Worm (Caenorhabditis elegans) whole organism, L4 larva: ENCODE data around the gene F48F7.6.

Experiments used
- D1046.2 ChIP-seq: fragments of 200-800 bp; sonication (Bioruptor generic); IDR thresholded peaks from 2 replicates; pipeline ENCODE4 v1.3.6; 2022; ENCODE audit warnings: missing genetic modification characterization, missing compliant biosample characterization
- F37D6.2 ChIP-seq: sonication (generic microtip); optimal IDR thresholded peaks from 2 replicates; lab custom pipeline; 2016; ENCODE audit warnings: mild to moderate bottlenecking, missing genetic modification characterization, missing compliant biosample characterization
- F49E8.2 ChIP-seq: sonication (generic microtip); optimal IDR thresholded peaks from 2 replicates; lab custom pipeline; 2016; ENCODE audit warnings: missing compliant biosample characterization, mild to moderate bottlenecking, missing genetic modification characterization, borderline replicate concordance
- R02D3.7 ChIP-seq: fragments of 150-350 bp; sonication (generic microtip); optimal IDR thresholded peaks from 3 replicates; lab custom pipeline; 2014; ENCODE audit warnings: missing biosample characterization, missing genetic modification characterization
- T20F7.1 ChIP-seq: fragments of 200-800 bp; sonication (Bioruptor generic); optimal IDR thresholded peaks from 2 replicates; lab custom pipeline; 2018; ENCODE audit warnings: mild to moderate bottlenecking, missing genetic modification characterization, missing compliant biosample characterization
- Y105C5A.15 ChIP-seq: fragments of 200-800 bp; sonication (Bioruptor generic); IDR thresholded peaks from 2 replicates; pipeline ENCODE4 v1.3.6; 2022; ENCODE audit warnings: missing genetic modification characterization, missing compliant biosample characterization
- Y5F2A.4 ChIP-seq: fragments of 200-800 bp; sonication (Bioruptor generic); optimal IDR thresholded peaks from 2 replicates; lab custom pipeline; 2018; ENCODE audit warnings: mild to moderate bottlenecking, missing genetic modification characterization, missing compliant biosample characterization
- ZK546.5 ChIP-seq, 2 experiments: sonication (generic microtip); optimal IDR thresholded peaks; 2 replicates each; lab custom pipeline; 2017; ENCODE audit warnings: missing biosample characterization in 2 of 2, missing genetic modification characterization in 2 of 2
- ceh-32 ChIP-seq: sonication (generic microtip); optimal IDR thresholded peaks from 2 replicates; lab custom pipeline; 2016; ENCODE audit warnings: mild to moderate bottlenecking, missing genetic modification characterization, missing compliant biosample characterization; ENCODE audit not compliant: poor library complexity
- ces-1 ChIP-seq: fragments of 150-350 bp; sonication (generic microtip); optimal IDR thresholded peaks from 4 replicates; lab custom pipeline; 2014; ENCODE audit warnings: missing biosample characterization, missing genetic modification reagents, missing genetic modification characterization
- cey-2 ChIP-seq: sonication (generic microtip); optimal IDR thresholded peaks from 3 replicates; lab custom pipeline; 2017; ENCODE audit warnings: missing genetic modification characterization, mild to moderate bottlenecking, missing compliant biosample characterization, antibody characterized with exemption, borderline replicate concordance; ENCODE audit not compliant: insufficient read depth
- ctbp-1 ChIP-seq: fragments of 200-800 bp; sonication (Bioruptor generic); IDR thresholded peaks from 2 replicates; pipeline ENCODE4 v1.3.6; 2022; ENCODE audit warnings: missing genetic modification reagents, missing genetic modification characterization, missing compliant biosample characterization
- daf-16 ChIP-seq, 3 experiments: sonication (generic microtip); optimal IDR thresholded peaks; 2 replicates each; lab custom pipeline; 2016 to 2017; ENCODE audit warnings: missing genetic modification characterization in 3 of 3, missing genetic modification reagents in 3 of 3, mild to moderate bottlenecking in 2 of 3, missing compliant biosample characterization in 2 of 3, missing biosample characterization in 1 of 3, moderate library complexity in 1 of 3
- daf-19 ChIP-seq: fragments of 200-800 bp; sonication (Bioruptor generic); conservative IDR thresholded peaks from 2 replicates; pipeline ENCODE4 v1.3.6; 2022; ENCODE audit warnings: missing genetic modification characterization, missing compliant biosample characterization
- daf-8 ChIP-seq: fragments of 200-800 bp; sonication (Bioruptor generic); IDR thresholded peaks from 2 replicates; pipeline ENCODE4 v1.3.6; 2022; ENCODE audit warnings: missing genetic modification characterization, missing compliant biosample characterization
- dmd-6 ChIP-seq: fragments of 200-800 bp; sonication (Bioruptor generic); IDR thresholded peaks from 2 replicates; pipeline ENCODE4 v1.3.6; 2022; ENCODE audit warnings: missing genetic modification reagents, missing genetic modification characterization, missing compliant biosample characterization
- dpl-1 ChIP-seq: fragments of 150-350 bp; optimal IDR thresholded peaks from 2 replicates; lab custom pipeline; 2014; ENCODE audit warnings: missing biosample characterization, missing genetic modification reagents, missing genetic modification characterization
- duxl-1 ChIP-seq: sonication (generic microtip); optimal IDR thresholded peaks from 2 replicates; lab custom pipeline; 2016; ENCODE audit warnings: mild to moderate bottlenecking, missing genetic modification characterization, moderate library complexity, missing compliant biosample characterization; ENCODE audit not compliant: poor library complexity
- dve-1 ChIP-seq: sonication (generic microtip); optimal IDR thresholded peaks from 2 replicates; lab custom pipeline; 2017; ENCODE audit warnings: antibody characterized with exemption, mild to moderate bottlenecking, missing genetic modification characterization, missing compliant biosample characterization; ENCODE audit not compliant: insufficient read depth
- egl-43 ChIP-seq: fragments of 200-800 bp; sonication (Bioruptor generic); IDR thresholded peaks from 2 replicates; pipeline ENCODE4 v1.3.6; 2022; ENCODE audit warnings: missing genetic modification reagents, missing genetic modification characterization, missing compliant biosample characterization
- fkh-10 ChIP-seq: fragments of 150-350 bp; optimal IDR thresholded peaks from 2 replicates; lab custom pipeline; 2014; ENCODE audit warnings: missing biosample characterization, missing genetic modification reagents, missing genetic modification characterization
- hlh-30 ChIP-seq: sonication (generic microtip); optimal IDR thresholded peaks from 2 replicates; lab custom pipeline; 2017; ENCODE audit warnings: antibody characterized with exemption, mild to moderate bottlenecking, missing genetic modification characterization, missing compliant biosample characterization; ENCODE audit not compliant: insufficient read depth
- hmg-1.1 ChIP-seq: fragments of 200-800 bp; sonication (Bioruptor generic); IDR thresholded peaks from 2 replicates; pipeline ENCODE4 v1.3.6; 2022; ENCODE audit warnings: missing genetic modification reagents, missing genetic modification characterization, missing compliant biosample characterization
- jun-1 ChIP-seq: fragments of 150-350 bp; optimal IDR thresholded peaks from 2 replicates; lab custom pipeline; 2014; ENCODE audit warnings: missing biosample characterization, missing genetic modification reagents, missing genetic modification characterization
- lim-7 ChIP-seq: fragments of 200-800 bp; sonication (Bioruptor generic); IDR thresholded peaks from 2 replicates; pipeline ENCODE4 v1.3.6; 2022; ENCODE audit warnings: missing genetic modification characterization, missing compliant biosample characterization
- lin-1 ChIP-seq: fragments of 200-800 bp; sonication (Bioruptor generic); IDR thresholded peaks from 2 replicates; pipeline ENCODE4 v1.3.6; 2022; ENCODE audit warnings: missing genetic modification reagents, missing genetic modification characterization, missing compliant biosample characterization
- lsy-2 ChIP-seq, 2 experiments: fragments of 150-350 bp in 1 of 2; sonication (generic microtip) in 1 of 2; optimal IDR thresholded peaks; 2 replicates each; lab custom pipeline; 2014 to 2017; ENCODE audit warnings: missing biosample characterization in 2 of 2, missing genetic modification characterization in 2 of 2
- mdt-29 ChIP-seq: fragments of 200-800 bp; sonication (Bioruptor generic); IDR thresholded peaks from 2 replicates; pipeline ENCODE4 v1.3.6; 2022; ENCODE audit warnings: missing genetic modification reagents, missing genetic modification characterization, missing compliant biosample characterization
- mep-1 ChIP-seq: fragments of 150-350 bp; sonication (generic microtip); optimal IDR thresholded peaks from 3 replicates; lab custom pipeline; 2014; ENCODE audit warnings: missing biosample characterization, missing genetic modification characterization
- mxl-3 ChIP-seq: fragments of 200-800 bp; sonication (Bioruptor generic); optimal IDR thresholded peaks from 2 replicates; lab custom pipeline; 2018; ENCODE audit warnings: mild to moderate bottlenecking, missing genetic modification characterization, missing compliant biosample characterization
- nhr-102 ChIP-seq: sonication (generic microtip); optimal IDR thresholded peaks from 2 replicates; lab custom pipeline; 2016; ENCODE audit warnings: mild to moderate bottlenecking, missing genetic modification characterization, moderate library complexity, missing compliant biosample characterization
- nhr-11 ChIP-seq: fragments of 150-350 bp; optimal IDR thresholded peaks from 2 replicates; lab custom pipeline; 2014; ENCODE audit warnings: missing biosample characterization, missing genetic modification characterization
- nhr-111 ChIP-seq: fragments of 200-800 bp; sonication (Bioruptor generic); optimal IDR thresholded peaks from 2 replicates; lab custom pipeline; 2018; ENCODE audit warnings: mild to moderate bottlenecking, missing genetic modification characterization, missing compliant biosample characterization
- nhr-25 ChIP-seq: sonication (generic microtip); optimal IDR thresholded peaks from 2 replicates; lab custom pipeline; 2017; ENCODE audit warnings: missing genetic modification characterization, mild to moderate bottlenecking, missing compliant biosample characterization, antibody characterized with exemption, moderate library complexity, borderline replicate concordance; ENCODE audit not compliant: insufficient read depth
- nhr-42 ChIP-seq: fragments of 200-800 bp; sonication (Bioruptor generic); IDR thresholded peaks from 2 replicates; pipeline ENCODE4 v1.3.6; 2022; ENCODE audit warnings: missing genetic modification characterization, missing compliant biosample characterization
- nhr-48 ChIP-seq: sonication (generic microtip); optimal IDR thresholded peaks from 2 replicates; lab custom pipeline; 2016; ENCODE audit warnings: mild to moderate bottlenecking, missing genetic modification characterization, missing compliant biosample characterization
- nhr-6 ChIP-seq: fragments of 150-350 bp; optimal IDR thresholded peaks from 2 replicates; lab custom pipeline; 2014; ENCODE audit warnings: missing biosample characterization, missing genetic modification characterization
- nhr-77 ChIP-seq: fragments of 150-350 bp; optimal IDR thresholded peaks from 2 replicates; lab custom pipeline; 2014; ENCODE audit warnings: missing biosample characterization, missing genetic modification characterization
- sdz-12 ChIP-seq: fragments of 200-800 bp; sonication (Bioruptor generic); optimal IDR thresholded peaks from 2 replicates; lab custom pipeline; 2018; ENCODE audit warnings: mild to moderate bottlenecking, missing genetic modification characterization, missing compliant biosample characterization
- snpc-4 ChIP-seq: fragments of 150-350 bp; optimal IDR thresholded peaks from 2 replicates; lab custom pipeline; 2014; ENCODE audit warnings: missing biosample characterization, missing genetic modification characterization
- spr-1 ChIP-seq: sonication (generic microtip); optimal IDR thresholded peaks from 2 replicates; lab custom pipeline; 2016; ENCODE audit warnings: mild to moderate bottlenecking, missing genetic modification characterization, missing compliant biosample characterization
- tag-97 ChIP-seq: fragments of 200-800 bp; sonication (Bioruptor generic); IDR thresholded peaks from 2 replicates; pipeline ENCODE4 v1.3.6; 2022; ENCODE audit warnings: missing genetic modification characterization, missing compliant biosample characterization
- tra-1 ChIP-seq: fragments of 200-800 bp; sonication (Bioruptor generic); IDR thresholded peaks from 2 replicates; pipeline ENCODE4 v1.3.6; 2022; ENCODE audit warnings: missing genetic modification reagents, missing genetic modification characterization, missing compliant biosample characterization
- unc-130 ChIP-seq: sonication (generic microtip); optimal IDR thresholded peaks from 2 replicates; lab custom pipeline; 2016; ENCODE audit warnings: missing genetic modification reagents, missing genetic modification characterization, missing compliant biosample characterization
- unc-62 ChIP-seq, 3 experiments: fragments of 150-350 bp in 1 of 3; sonication (generic microtip); optimal IDR thresholded peaks in 2 of 3; peaks in 1 of 3; 1 replicate in 1 of 3; 2 replicates in 2 of 3; lab custom pipeline; 2014 to 2017; ENCODE audit warnings: missing biosample characterization in 3 of 3, missing genetic modification characterization in 3 of 3, missing genetic modification reagents in 3 of 3, missing genotype in 1 of 3
- zfp-3 ChIP-seq: fragments of 200-800 bp; sonication (Bioruptor generic); conservative IDR thresholded peaks from 2 replicates; pipeline ENCODE4 v1.3.6; 2022; ENCODE audit warnings: missing genetic modification reagents, missing genetic modification characterization, missing compliant biosample characterization
- zip-2 ChIP-seq: fragments of 150-350 bp; optimal IDR thresholded peaks from 2 replicates; lab custom pipeline; 2014; ENCODE audit warnings: missing biosample characterization, missing genetic modification characterization
- ztf-7 ChIP-seq: fragments of 150-350 bp; optimal IDR thresholded peaks from 2 replicates; lab custom pipeline; 2014; ENCODE audit warnings: missing biosample characterization, missing genetic modification characterization

Gene F48F7.6

DNA sequence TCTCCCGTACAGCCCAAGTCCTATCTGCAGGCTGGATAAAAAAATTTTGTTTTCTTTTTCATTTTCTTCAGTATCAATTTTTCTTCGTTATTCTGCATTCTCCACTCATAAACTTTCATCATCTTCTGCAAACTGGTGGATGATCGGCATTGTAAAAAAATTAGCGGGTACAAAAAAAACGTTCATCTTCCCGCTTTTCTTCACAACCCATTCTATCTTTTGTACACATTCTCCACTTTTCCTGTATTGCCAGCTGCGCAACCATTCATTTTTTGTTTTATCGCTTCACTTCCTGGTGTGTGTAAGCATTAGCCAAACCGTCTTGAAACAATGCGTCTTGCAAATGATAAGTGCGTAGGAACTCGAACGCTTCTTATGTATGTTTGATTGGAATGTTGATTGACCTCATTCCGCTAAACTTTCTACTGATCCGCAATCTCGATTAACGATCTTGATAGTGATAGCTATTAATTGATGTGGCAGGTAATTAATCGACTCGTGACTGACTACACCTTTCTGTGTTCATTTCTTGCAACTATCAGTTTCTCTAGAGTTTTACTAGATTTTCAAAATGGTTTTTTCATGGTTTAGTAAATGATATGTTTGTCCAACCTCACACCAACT, 3.1 kb upstream of the F48F7.6 start:
- no peak for TF ChIP-seq nhr-11 (tag; lab: Kevin White, UChicago)
- no peak for TF ChIP-seq R02D3.7
- no peak for TF ChIP-seq lim-7
- TF ChIP-seq ceh-32 (tag; lab: Kevin White, UChicago): no peak
- TF ChIP-seq cey-2 (tag; lab: Kevin White, UChicago): no peak
- no peak for TF ChIP-seq nhr-42 (GFP tag; lab: Robert Waterston, UW)
- TF ChIP-seq hlh-30: peak; percentile 37
- peak; percentile 47; the same call in 1 of the 2 replicates for TF ChIP-seq ctbp-1 (GFP tag; lab: Robert Waterston, UW)
- TF ChIP-seq zip-2 (tag; lab: Kevin White, UChicago): no peak
- peak; percentile 58 for TF ChIP-seq dmd-6 (GFP tag; lab: Robert Waterston, UW)
- TF ChIP-seq ces-1 (GFP tag; lab: Kevin White, UChicago): no peak
- TF ChIP-seq F49E8.2 (tag; lab: Kevin White, UChicago): no peak
- peak; percentile 85 for TF ChIP-seq nhr-48 (tag; lab: Kevin White, UChicago)
- no peak for TF ChIP-seq nhr-102 (tag; lab: Kevin White, UChicago)
- TF ChIP-seq daf-19: no peak
- TF ChIP-seq mdt-29: no peak
- TF ChIP-seq duxl-1: no peak
- peak; percentile 41 for TF ChIP-seq dve-1 (tag; lab: Kevin White, UChicago)
- TF ChIP-seq tag-97 (GFP tag; lab: Robert Waterston, UW): no peak
- no peak for TF ChIP-seq lin-1 (GFP tag; lab: Robert Waterston, UW)
- TF ChIP-seq hmg-1.1 (GFP tag; lab: Robert Waterston, UW): no peak
- no peak for TF ChIP-seq Y105C5A.15 (GFP tag; lab: Robert Waterston, UW)
- TF ChIP-seq Y5F2A.4 (GFP tag; lab: Kevin White, UChicago): no peak
- no peak for TF ChIP-seq fkh-10 (GFP tag; lab: Kevin White, UChicago)
- no peak for TF ChIP-seq egl-43 (GFP tag; lab: Robert Waterston, UW)
- TF ChIP-seq ztf-7 (tag; lab: Kevin White, UChicago): peak; percentile 19
- peak in 1 of 2 experiments; percentile 95 for TF ChIP-seq unc-62 (GFP tag; optimal IDR thresholded peaks at IDR 0.05 in 1 of 2; lab: Kevin White, UChicago)
- no peak for TF ChIP-seq unc-62 (tag; optimal IDR thresholded peaks at IDR 0.05; lab: Kevin White, UChicago)
- TF ChIP-seq jun-1 (tag; lab: Kevin White, UChicago): no peak
- peak; percentile 55 for TF ChIP-seq nhr-77 (tag; lab: Kevin White, UChicago)
- TF ChIP-seq D1046.2: no peak
- TF ChIP-seq tra-1 (GFP tag; lab: Robert Waterston, UW): peak; percentile 33; the same call in 1 of the 2 replicates
- no peak for TF ChIP-seq sdz-12
- TF ChIP-seq mxl-3 (GFP tag; lab: Kevin White, UChicago): peak; percentile 32
- TF ChIP-seq ZK546.5 (tag; optimal IDR thresholded peaks at IDR 0.05; lab: Kevin White, UChicago): no peak
- peak; percentile 19 for TF ChIP-seq nhr-25 (tag; lab: Kevin White, UChicago)
- TF ChIP-seq F37D6.2 (tag; lab: Kevin White, UChicago): no peak
- TF ChIP-seq spr-1 (tag; lab: Kevin White, UChicago): no peak
- TF ChIP-seq lsy-2 (tag; optimal IDR thresholded peaks at IDR 0.05; lab: Kevin White, UChicago): peak in 1 of 2 experiments; percentile 15
- TF ChIP-seq unc-130 (GFP tag; lab: Kevin White, UChicago): no peak
- no peak for TF ChIP-seq daf-8 (GFP tag; lab: Robert Waterston, UW)
- no peak for TF ChIP-seq nhr-111 (GFP tag; lab: Kevin White, UChicago)
- TF ChIP-seq mep-1 (tag; lab: Kevin White, UChicago): peak; percentile 19
- TF ChIP-seq snpc-4 (tag; lab: Kevin White, UChicago): no peak
- TF ChIP-seq nhr-6 (tag; lab: Kevin White, UChicago): no peak
- no peak for TF ChIP-seq dpl-1 (GFP tag; lab: Kevin White, UChicago)
- no peak for TF ChIP-seq T20F7.1
- TF ChIP-seq zfp-3 (GFP tag; lab: Robert Waterston, UW): no peak
- TF ChIP-seq daf-16 (GFP tag; optimal IDR thresholded peaks at IDR 0.05; lab: Kevin White, UChicago): no peak
- TF ChIP-seq daf-16 (tag; optimal IDR thresholded peaks at IDR 0.05; lab: Kevin White, UChicago): peak; percentile 45
